Worm (Caenorhabditis elegans) whole organism, young adult: ENCODE measurements around the gene nhr-168.

Experiments used
- ccch-3 ChIP-seq: fragments of 200-800 bp; sonication (Bioruptor generic); optimal IDR thresholded peaks from 2 replicates; lab custom pipeline; 2018; ENCODE audit warnings: mild to moderate bottlenecking, missing genetic modification characterization, missing compliant biosample characterization
- snpc-1.3 ChIP-seq: sonication (generic microtip); optimal IDR thresholded peaks from 2 replicates; lab custom pipeline; 2017; ENCODE audit warnings: missing genetic modification characterization, mild to moderate bottlenecking, missing compliant biosample characterization, antibody characterized with exemption, moderate library complexity, missing genotype, missing genetic modification reagents; ENCODE audit not compliant: insufficient read depth

ce11 chrV:13295859-13296258 lies 37.8 kb downstream of the nhr-168 start, which contains the start of gene uig-1:
- TF ChIP-seq snpc-1.3 (tag; lab: Kevin White, UChicago) (no peak), ccch-3 (GFP tag; lab: Kevin White, UChicago) (no peak)
